Worm (Caenorhabditis elegans): ENCODE data around the gene K09H11.15.

DNA sequence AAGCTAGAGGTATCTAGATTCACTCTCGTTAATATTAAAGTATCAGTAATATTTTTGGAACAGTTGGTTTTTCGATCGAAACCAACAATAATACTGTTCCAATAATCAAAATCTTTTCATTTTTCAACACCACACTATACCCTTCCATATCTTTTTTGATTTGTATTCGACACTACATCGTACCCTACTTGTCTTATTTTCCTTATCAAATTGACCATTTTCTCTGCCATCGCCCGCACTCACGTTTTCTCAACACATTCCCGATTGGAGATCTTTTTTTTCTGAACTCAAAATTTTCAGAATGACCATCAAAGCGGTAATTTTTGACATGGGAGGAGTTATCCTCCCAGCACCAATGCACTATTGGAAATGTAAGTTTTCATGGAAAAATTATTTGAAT lies 16.8 kb upstream of the K09H11.15 start, which contains the start of gene acds-10:
- no peak for TF ChIP-seq him-1 (tag; optimal IDR thresholded peaks at IDR 0.05)
- TF ChIP-seq W03F9.2 (tag; optimal IDR thresholded peaks at IDR 0.05), result no peak
- TF ChIP-seq dao-5 (tag; optimal IDR thresholded peaks at IDR 0.05), result no peak

Data from whole organism, L4/young adult.